Fruit fly (Drosophila melanogaster) whole organism, embryonic: Measurements from ENCODE around the gene mRpL16.
A peak's percentile ranks its signal among the peaks of the same experiment; 100 is the strongest.

ENCODE experiments used
- Atf6 ChIP-seq: fragments of 200-800 bp; sonication (Bioruptor generic); IDR thresholded peaks from 2 replicates; pipeline ENCODE4 v1.3.6; 2022; ENCODE audit warnings: missing biosample characterization, missing genetic modification characterization
- CG1024 ChIP-seq: fragments of 200-800 bp; sonication (Bioruptor generic); IDR thresholded peaks from 2 replicates; pipeline ENCODE4 v1.3.6; 2022; ENCODE audit warnings: missing biosample characterization, missing genetic modification characterization
- CG10431 ChIP-seq: fragments of 200-800 bp; sonication (Bioruptor generic); optimal IDR thresholded peaks from 3 replicates; lab custom pipeline; 2018; ENCODE audit warnings: missing biosample characterization, mild to moderate bottlenecking, missing genetic modification characterization
- CG12659 ChIP-seq: fragments of 200-800 bp; sonication (Bioruptor generic); optimal IDR thresholded peaks from 3 replicates; lab custom pipeline; 2017; ENCODE audit warnings: mild to moderate bottlenecking, missing biosample characterization, missing genetic modification reagents, missing genetic modification characterization
- CG13424 ChIP-seq: fragments of 200-800 bp; sonication (Bioruptor generic); optimal IDR thresholded peaks from 2 replicates; lab custom pipeline; 2019; ENCODE audit warnings: missing biosample characterization, mild to moderate bottlenecking, missing genetic modification characterization, moderate library complexity
- CG14050 ChIP-seq: fragments of 200-800 bp; sonication (Bioruptor generic); IDR thresholded peaks from 3 replicates; pipeline ENCODE4 v1.3.6; 2022; ENCODE audit warnings: missing biosample characterization, missing genetic modification characterization
- CG1529 ChIP-seq: fragments of 200-800 bp; sonication (Bioruptor generic); optimal IDR thresholded peaks from 3 replicates; lab custom pipeline; 2018; ENCODE audit warnings: missing biosample characterization, missing genetic modification characterization
- CG17186 ChIP-seq: fragments of 200-800 bp; sonication (Bioruptor generic); optimal IDR thresholded peaks from 3 replicates; lab custom pipeline; 2017; ENCODE audit warnings: missing biosample characterization, missing genetic modification reagents, missing genetic modification characterization
- CG1832 ChIP-seq: fragments of 200-800 bp; sonication (Bioruptor generic); optimal IDR thresholded peaks from 2 replicates; lab custom pipeline; 2017; ENCODE audit warnings: missing biosample characterization, mild to moderate bottlenecking, missing genetic modification characterization, inconsistent platforms
- CG31365 ChIP-seq: fragments of 200-800 bp; sonication (Bioruptor generic); optimal IDR thresholded peaks from 2 replicates; lab custom pipeline; 2018; ENCODE audit warnings: missing biosample characterization, mild to moderate bottlenecking, missing genetic modification characterization
- CG33213 ChIP-seq: fragments of 200-800 bp; sonication (Bioruptor generic); optimal IDR thresholded peaks from 3 replicates; lab custom pipeline; 2016; ENCODE audit warnings: missing biosample characterization, missing genetic modification characterization
- CG34376 ChIP-seq: fragments of 200-800 bp; sonication (Bioruptor generic); optimal IDR thresholded peaks from 2 replicates; lab custom pipeline; 2018; ENCODE audit warnings: missing biosample characterization, mild to moderate bottlenecking, missing genetic modification characterization
- CG5180 ChIP-seq: fragments of 200-800 bp; sonication (Bioruptor generic); optimal IDR thresholded peaks from 3 replicates; lab custom pipeline; 2017; ENCODE audit warnings: missing biosample characterization, missing genetic modification characterization, mild to moderate bottlenecking, moderate library complexity, missing genetic modification reagents
- CG7839 ChIP-seq: fragments of 200-800 bp; sonication (Bioruptor generic); optimal IDR thresholded peaks from 3 replicates; lab custom pipeline; 2018; ENCODE audit warnings: missing biosample characterization, mild to moderate bottlenecking, missing genetic modification characterization, moderate library complexity
- CG7963 ChIP-seq: fragments of 200-800 bp; sonication (Bioruptor generic); IDR thresholded peaks from 3 replicates; pipeline ENCODE4 v1.3.6; 2022; ENCODE audit warnings: missing biosample characterization, missing genetic modification characterization; ENCODE audit not compliant: partially characterized antibody
- CG9215 ChIP-seq: fragments of 200-800 bp; sonication (Bioruptor generic); IDR thresholded peaks from 2 replicates; pipeline ENCODE4 v1.3.6; 2022; ENCODE audit warnings: missing biosample characterization, missing genetic modification characterization
- CG9437 ChIP-seq: fragments of 200-800 bp; sonication (Bioruptor generic); optimal IDR thresholded peaks from 2 replicates; lab custom pipeline; 2018; ENCODE audit warnings: missing biosample characterization, mild to moderate bottlenecking, missing genetic modification characterization
- CkIIα-i1 ChIP-seq: fragments of 200-800 bp; sonication (Bioruptor generic); IDR thresholded peaks from 2 replicates; pipeline ENCODE4 v1.3.6; 2022; ENCODE audit warnings: missing biosample characterization, missing genetic modification characterization
- Deaf1 ChIP-seq: fragments of 200-800 bp; optimal IDR thresholded peaks from 3 replicates; lab custom pipeline; 2019; ENCODE audit warnings: missing biosample characterization, mild to moderate bottlenecking, missing genetic modification characterization, moderate library complexity
- Elba2 ChIP-seq: fragments of 200-800 bp; sonication (Bioruptor generic); optimal IDR thresholded peaks from 3 replicates; lab custom pipeline; 2016; ENCODE audit warnings: missing biosample characterization, missing genetic modification characterization
- Gsc ChIP-seq: fragments of 200-800 bp; sonication (Bioruptor generic); IDR thresholded peaks from 2 replicates; pipeline ENCODE4 v1.3.6; 2022; ENCODE audit warnings: missing biosample characterization, missing genetic modification characterization
- HLH3B ChIP-seq: fragments of 200-800 bp; sonication (Bioruptor generic); IDR thresholded peaks from 2 replicates; pipeline ENCODE4 v1.3.6; 2022; ENCODE audit warnings: missing biosample characterization, missing genetic modification characterization
- Hsf ChIP-seq: fragments of 200-800 bp; sonication (Bioruptor generic); optimal IDR thresholded peaks from 3 replicates; lab custom pipeline; 2016; ENCODE audit warnings: missing biosample characterization, missing genetic modification characterization
- Nf-YA ChIP-seq: fragments of 200-800 bp; sonication (Bioruptor generic); IDR thresholded peaks from 2 replicates; pipeline ENCODE4 v1.3.6; 2022; ENCODE audit warnings: missing biosample characterization, missing genetic modification characterization
- Oaz ChIP-seq: fragments of 200-800 bp; sonication (Bioruptor generic); IDR thresholded peaks from 2 replicates; pipeline ENCODE4 v1.3.6; 2022; ENCODE audit warnings: missing biosample characterization, missing genetic modification characterization
- Pdp1 ChIP-seq, 2 experiments: fragments of 200-800 bp; sonication (Bioruptor generic); optimal IDR thresholded peaks; 3 replicates each; lab custom pipeline; 2016; ENCODE audit warnings: missing biosample characterization in 2 of 2, missing genetic modification characterization in 2 of 2, mild to moderate bottlenecking in 1 of 2, moderate library complexity in 1 of 2
- Sry-δ ChIP-seq: fragments of 200-800 bp; sonication (Bioruptor generic); optimal IDR thresholded peaks from 2 replicates; lab custom pipeline; 2016; ENCODE audit warnings: missing biosample characterization, missing genetic modification characterization
- ap ChIP-seq: fragments of 200-800 bp; sonication (Bioruptor generic); IDR thresholded peaks from 2 replicates; pipeline ENCODE4 v1.3.6; 2022; ENCODE audit warnings: missing biosample characterization, missing genetic modification characterization
- ash1 ChIP-seq: fragments of 200-800 bp; sonication (Bioruptor generic); optimal IDR thresholded peaks from 2 replicates; lab custom pipeline; 2018; ENCODE audit warnings: missing biosample characterization, mild to moderate bottlenecking, missing genetic modification characterization
- bbx ChIP-seq: fragments of 200-800 bp; sonication (Bioruptor generic); IDR thresholded peaks from 2 replicates; pipeline ENCODE4 v1.3.6; 2022; ENCODE audit warnings: missing biosample characterization, missing genetic modification characterization; ENCODE audit not compliant: partially characterized antibody
- btn ChIP-seq: fragments of 200-800 bp; sonication (Bioruptor generic); optimal IDR thresholded peaks from 2 replicates; lab custom pipeline; 2016; ENCODE audit warnings: missing biosample characterization, missing genetic modification characterization
- cato ChIP-seq: fragments of 200-800 bp; sonication (Bioruptor generic); optimal IDR thresholded peaks from 2 replicates; lab custom pipeline; 2016; ENCODE audit warnings: missing biosample characterization, missing genetic modification characterization, borderline replicate concordance
- chm ChIP-seq: fragments of 200-800 bp; sonication (Bioruptor generic); IDR thresholded peaks from 2 replicates; pipeline ENCODE4 v1.3.6; 2022; ENCODE audit warnings: missing biosample characterization, missing genetic modification characterization
- disco-r ChIP-seq: fragments of 200-800 bp; sonication (Bioruptor generic); optimal IDR thresholded peaks from 2 replicates; lab custom pipeline; 2016; ENCODE audit warnings: missing biosample characterization, missing genetic modification characterization
- en ChIP-seq: fragments of 200-800 bp; sonication (Bioruptor generic); optimal IDR thresholded peaks from 2 replicates; lab custom pipeline; 2016; ENCODE audit warnings: missing biosample characterization, missing genetic modification characterization
- gro ChIP-seq: fragments of 200-800 bp; sonication (Bioruptor generic); optimal IDR thresholded peaks from 2 replicates; lab custom pipeline; 2016; ENCODE audit warnings: missing biosample characterization, missing genetic modification characterization
- gsb-n ChIP-seq: fragments of 200-800 bp; sonication (Bioruptor generic); optimal IDR thresholded peaks from 3 replicates; lab custom pipeline; 2018; ENCODE audit warnings: missing biosample characterization, mild to moderate bottlenecking, missing genetic modification characterization
- insv ChIP-seq, 2 experiments: fragments of 200-800 bp; sonication (Bioruptor generic); optimal IDR thresholded peaks; 3 replicates each; lab custom pipeline; 2016 to 2018; ENCODE audit warnings: missing biosample characterization in 2 of 2, missing genetic modification characterization in 2 of 2
- knrl ChIP-seq: fragments of 200-800 bp; sonication (Bioruptor generic); IDR thresholded peaks from 3 replicates; pipeline ENCODE4 v1.3.6; 2022; ENCODE audit warnings: missing biosample characterization, missing genetic modification characterization; ENCODE audit not compliant: partially characterized antibody
- nom ChIP-seq: fragments of 200-800 bp; sonication (Bioruptor generic); optimal IDR thresholded peaks from 2 replicates; lab custom pipeline; 2017; ENCODE audit warnings: missing biosample characterization, missing genetic modification characterization, mild to moderate bottlenecking, moderate library complexity, missing genetic modification reagents
- pan ChIP-seq, 4 experiments: fragments of >200 bp in 3 of 4; fragments of 200-800 bp in 1 of 4; sonication (Bioruptor generic) in 1 of 4; optimal IDR thresholded peaks in 3 of 4; IDR thresholded peaks in 1 of 4; 2 replicates each; pipeline versions ENCODE4 v1.3.6 to Lab custom; 2017 to 2022; ENCODE audit warnings: missing biosample characterization in 2 of 4, missing genetic modification characterization in 2 of 4, mixed read lengths in 1 of 4
- peb ChIP-seq: fragments of 200-800 bp; sonication (Bioruptor generic); IDR thresholded peaks from 2 replicates; pipeline ENCODE4 v1.3.6; 2022; ENCODE audit warnings: missing biosample characterization, missing genetic modification characterization
- pho ChIP-seq: fragments of 200-800 bp; sonication (Bioruptor generic); optimal IDR thresholded peaks from 2 replicates; lab custom pipeline; 2016; ENCODE audit warnings: missing biosample characterization, missing genetic modification characterization
- sc ChIP-seq, 3 experiments: fragments of >200 bp in 2 of 3; fragments of 200-800 bp in 1 of 3; sonication (Bioruptor generic) in 1 of 3; optimal IDR thresholded peaks; 2 replicates in 2 of 3; 3 replicates in 1 of 3; lab custom pipeline; 2017; ENCODE audit warnings: mild to moderate bottlenecking in 1 of 3, missing biosample characterization in 1 of 3, missing genetic modification characterization in 1 of 3, missing genetic modification reagents in 1 of 3
- sens ChIP-seq: fragments of 200-800 bp; sonication (Bioruptor generic); peaks from one replicate; lab custom pipeline; 2016; ENCODE audit warnings: missing biosample characterization, missing genetic modification characterization
- tio ChIP-seq: fragments of 200-800 bp; sonication (Bioruptor generic); optimal IDR thresholded peaks from 2 replicates; lab custom pipeline; 2017; ENCODE audit warnings: missing biosample characterization, missing genetic modification characterization, inconsistent platforms
- toy ChIP-seq: fragments of 200-800 bp; sonication (Bioruptor generic); IDR thresholded peaks from 2 replicates; pipeline ENCODE4 v1.3.6; 2022; ENCODE audit warnings: missing biosample characterization, missing genetic modification characterization
- tx ChIP-seq: fragments of 200-800 bp; sonication (Bioruptor generic); optimal IDR thresholded peaks from 2 replicates; lab custom pipeline; 2016; ENCODE audit warnings: missing biosample characterization, missing genetic modification characterization
- zen ChIP-seq: fragments of 200-800 bp; sonication (Bioruptor generic); optimal IDR thresholded peaks from 3 replicates; lab custom pipeline; 2018; ENCODE audit warnings: missing biosample characterization, mild to moderate bottlenecking, missing genetic modification characterization, moderate library complexity

Gene mRpL16

DNA sequence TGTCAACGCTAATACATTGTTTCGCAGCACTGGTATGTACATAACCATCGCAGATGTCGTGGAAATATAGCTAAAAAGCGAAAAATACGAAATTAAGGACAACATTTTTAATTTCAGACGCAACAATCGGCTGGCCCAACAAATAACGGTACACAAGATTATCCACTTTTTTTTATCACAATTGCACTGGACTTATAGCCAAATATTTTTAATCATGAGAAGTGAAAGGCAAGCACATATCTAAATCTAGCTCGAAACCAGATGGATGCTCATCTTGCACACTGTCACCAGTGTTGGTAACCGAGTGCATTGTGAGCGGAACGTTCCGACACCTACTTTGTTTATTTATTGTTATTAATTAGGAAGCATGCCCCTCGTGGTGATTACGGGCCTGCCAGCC lies 50.0 kb downstream of the mRpL16 start, which contains the start of the genes CG3857 and CG3587 (continued):
- TF ChIP-seq sens (GFP tag; lab: Kevin White, UChicago) (peak; percentile 95), CG34376 (GFP tag; lab: Kevin White, UChicago) (peak; percentile 39), tio (GFP tag; lab: Kevin White, UChicago) (peak; percentile 62), tx (GFP tag; lab: Kevin White, UChicago) (peak; percentile 83), gro (GFP tag; lab: Kevin White, UChicago) (peak; percentile 81), zen (tag; lab: Kevin White, UChicago) (peak; percentile 52), Atf6 (GFP tag; lab: Robert Waterston, UW) (peak; percentile 66; the same call in 1 of the 2 replicates), CG7963 (GFP tag; lab: Robert Waterston, UW) (no peak), btn (peak; percentile 23), CG1529 (peak; percentile 55), CG31365 (tag; lab: Kevin White, UChicago) (no peak), toy (GFP tag; lab: Robert Waterston, UW) (no peak), Pdp1 (GFP tag; optimal IDR thresholded peaks at IDR 0.05; lab: Kevin White, UChicago) (peak; percentile 79 to 92), en (GFP tag; lab: Kevin White, UChicago) (peak; percentile 46), CG9437 (GFP tag; lab: Kevin White, UChicago) (peak; percentile 71), ash1 (GFP tag; lab: Kevin White, UChicago) (no peak), pho (GFP tag; lab: Kevin White, UChicago) (peak; percentile 70), Sry-δ (peak; percentile 61), CG14050 (GFP tag; lab: Robert Waterston, UW) (peak; percentile 53; the same call in 1 of the 3 replicates), disco-r (peak; percentile 67), Oaz (GFP tag; lab: Robert Waterston, UW) (no peak), Deaf1 (peak; percentile 39), HLH3B (GFP tag; lab: Robert Waterston, UW) (peak; percentile 35; the same call in 1 of the 2 replicates), Nf-YA (GFP tag; lab: Robert Waterston, UW) (no peak), CG33213 (peak; percentile 73), pan (optimal IDR thresholded peaks at IDR 0.05; lab: Kevin White, UChicago) (no peak), pan (GFP tag; optimal IDR thresholded peaks at IDR 0.05 in 1 of 2, IDR thresholded peaks at IDR 0.05 in 1 of 2) (peak in 1 of 2 experiments; percentile 62), sc (optimal IDR thresholded peaks at IDR 0.05; lab: Kevin White, UChicago) (no peak), sc (GFP tag; optimal IDR thresholded peaks at IDR 0.05; lab: Kevin White, UChicago) (peak; percentile 29), CG13424 (tag; lab: Kevin White, UChicago) (peak; percentile 55), nom (GFP tag; lab: Kevin White, UChicago) (peak; percentile 25), CG5180 (peak; percentile 19), CG10431 (no peak), cato (GFP tag; lab: Kevin White, UChicago) (peak; percentile 50), CkIIα-i1 (no peak), Gsc (GFP tag; lab: Robert Waterston, UW) (no peak), insv (GFP tag; optimal IDR thresholded peaks at IDR 0.05; lab: Kevin White, UChicago) (peak in 1 of 2 experiments; percentile 13), ap (GFP tag; lab: Robert Waterston, UW) (0 out of 2 replicates have a peak, but pooled peaks have one; percentile 18), bbx (GFP tag; lab: Robert Waterston, UW) (no peak), CG1024 (GFP tag; lab: Robert Waterston, UW) (no peak), CG17186 (GFP tag; lab: Kevin White, UChicago) (peak; percentile 53), Hsf (peak; percentile 83), chm (GFP tag; lab: Robert Waterston, UW) (no peak), CG1832 (no peak), Elba2 (peak; percentile 47), peb (GFP tag; lab: Robert Waterston, UW) (no peak), knrl (GFP tag; lab: Robert Waterston, UW) (peak; percentile 48; the same call in 2 of the 3 replicates), CG9215 (GFP tag; lab: Robert Waterston, UW) (peak; percentile 77), CG7839 (tag; lab: Kevin White, UChicago) (peak; percentile 67), CG12659 (GFP tag; lab: Kevin White, UChicago) (peak; percentile 78), gsb-n (peak; percentile 50)
